Fruit fly (Drosophila melanogaster) whole organism, embryonic: ENCODE data around the gene CG8814.

Experiments used
- Atf6 ChIP-seq: fragments of 200-800 bp; sonication (Bioruptor generic); IDR thresholded peaks from 2 replicates; pipeline ENCODE4 v1.3.6; 2022; ENCODE audit warnings: missing biosample characterization, missing genetic modification characterization
- B-H2 ChIP-seq: fragments of 200-800 bp; sonication (Bioruptor generic); optimal IDR thresholded peaks from 2 replicates; lab custom pipeline; 2018; ENCODE audit warnings: missing biosample characterization, mild to moderate bottlenecking, missing genetic modification characterization
- Bdp1 ChIP-seq: fragments of 200-800 bp; sonication (Bioruptor generic); optimal IDR thresholded peaks from 3 replicates; lab custom pipeline; 2016; ENCODE audit warnings: missing biosample characterization, missing genetic modification characterization
- CG10543 ChIP-seq: fragments of 200-800 bp; sonication (Bioruptor generic); optimal IDR thresholded peaks from 3 replicates; lab custom pipeline; 2017; ENCODE audit warnings: missing biosample characterization, mild to moderate bottlenecking, missing genetic modification characterization, moderate library complexity
- CG17612 ChIP-seq: fragments of 200-800 bp; sonication (Bioruptor generic); IDR thresholded peaks from 2 replicates; pipeline ENCODE4 v1.3.6; 2022; ENCODE audit warnings: missing biosample characterization, missing genetic modification characterization
- CG18262 ChIP-seq: fragments of 200-800 bp; optimal IDR thresholded peaks from 3 replicates; lab custom pipeline; 2019; ENCODE audit warnings: missing biosample characterization, mild to moderate bottlenecking, missing genetic modification characterization, moderate library complexity
- CG30403 ChIP-seq: fragments of 200-800 bp; sonication (Bioruptor generic); optimal IDR thresholded peaks from 3 replicates; lab custom pipeline; 2016; ENCODE audit warnings: missing biosample characterization, missing genetic modification characterization
- CG30431 ChIP-seq: fragments of 200-800 bp; sonication (Bioruptor generic); optimal IDR thresholded peaks from 2 replicates; lab custom pipeline; 2017; ENCODE audit warnings: missing biosample characterization, missing genetic modification characterization
- CG3065 ChIP-seq: fragments of 200-800 bp; sonication (Bioruptor generic); optimal IDR thresholded peaks from 2 replicates; lab custom pipeline; 2016; ENCODE audit warnings: missing biosample characterization, missing genetic modification characterization
- CG3407 ChIP-seq: fragments of 200-800 bp; sonication (Bioruptor generic); optimal IDR thresholded peaks from 2 replicates; lab custom pipeline; 2018; ENCODE audit warnings: missing biosample characterization, mild to moderate bottlenecking, missing genetic modification characterization
- CG6254 ChIP-seq: fragments of 200-800 bp; sonication (Bioruptor generic); optimal IDR thresholded peaks from 3 replicates; lab custom pipeline; 2017; ENCODE audit warnings: mild to moderate bottlenecking, missing biosample characterization, missing genetic modification reagents, missing genetic modification characterization
- CG8359 ChIP-seq: fragments of 200-800 bp; sonication (Bioruptor generic); optimal IDR thresholded peaks from 2 replicates; lab custom pipeline; 2017; ENCODE audit warnings: missing biosample characterization, mild to moderate bottlenecking, missing genetic modification characterization, borderline replicate concordance
- CG8388 ChIP-seq: fragments of 200-800 bp; sonication (Bioruptor generic); optimal IDR thresholded peaks from 2 replicates; lab custom pipeline; 2019; ENCODE audit warnings: missing biosample characterization, mild to moderate bottlenecking, missing genetic modification characterization, moderate library complexity
- CG8944 ChIP-seq: fragments of 200-800 bp; sonication (Bioruptor generic); optimal IDR thresholded peaks from 3 replicates; lab custom pipeline; 2016; ENCODE audit warnings: missing biosample characterization, missing genetic modification characterization
- CTCF ChIP-seq: fragments of 200-800 bp; sonication (Bioruptor generic); optimal IDR thresholded peaks from 2 replicates; lab custom pipeline; 2017; ENCODE audit warnings: missing biosample characterization, mild to moderate bottlenecking, missing genetic modification characterization, moderate library complexity
- Camta ChIP-seq: fragments of 200-800 bp; sonication (Bioruptor generic); optimal IDR thresholded peaks from 2 replicates; lab custom pipeline; 2016; ENCODE audit warnings: missing biosample characterization, missing genetic modification characterization
- Deaf1 ChIP-seq: fragments of 200-800 bp; optimal IDR thresholded peaks from 3 replicates; lab custom pipeline; 2019; ENCODE audit warnings: missing biosample characterization, mild to moderate bottlenecking, missing genetic modification characterization, moderate library complexity
- Dek ChIP-seq: fragments of 200-800 bp; sonication (Bioruptor generic); optimal IDR thresholded peaks from 3 replicates; lab custom pipeline; 2019; ENCODE audit warnings: missing biosample characterization, mild to moderate bottlenecking, missing genetic modification characterization, moderate library complexity
- Doc3 ChIP-seq: fragments of 200-800 bp; sonication (Bioruptor generic); IDR thresholded peaks from 3 replicates; pipeline ENCODE4 v1.3.6; 2022; ENCODE audit warnings: missing biosample characterization, missing genetic modification characterization; ENCODE audit not compliant: partially characterized antibody
- H2.0 ChIP-seq: fragments of 200-800 bp; sonication (Bioruptor generic); IDR thresholded peaks from 2 replicates; pipeline ENCODE4 v1.3.6; 2022; ENCODE audit warnings: missing biosample characterization, missing genetic modification characterization
- HLH4C ChIP-seq: fragments of 200-800 bp; sonication (Bioruptor generic); IDR thresholded peaks from 3 replicates; pipeline ENCODE4 v1.3.6; 2022; ENCODE audit warnings: missing biosample characterization, missing genetic modification characterization; ENCODE audit not compliant: partially characterized antibody
- HLH54F ChIP-seq: fragments of 200-800 bp; sonication (Bioruptor generic); optimal IDR thresholded peaks from 3 replicates; lab custom pipeline; 2016; ENCODE audit warnings: missing biosample characterization, missing genetic modification characterization
- Hey ChIP-seq: fragments of 200-800 bp; sonication (Bioruptor generic); optimal IDR thresholded peaks from 3 replicates; lab custom pipeline; 2018; ENCODE audit warnings: missing biosample characterization, mild to moderate bottlenecking, missing genetic modification characterization
- Hr3 ChIP-seq: fragments of 200-800 bp; sonication (Bioruptor generic); optimal IDR thresholded peaks from 3 replicates; lab custom pipeline; 2016; ENCODE audit warnings: missing biosample characterization, missing genetic modification characterization
- MTF-1 ChIP-seq: fragments of 200-800 bp; sonication (Bioruptor generic); optimal IDR thresholded peaks from 2 replicates; lab custom pipeline; 2018; ENCODE audit warnings: missing biosample characterization, mild to moderate bottlenecking, missing genetic modification characterization, borderline replicate concordance
- Neu2 ChIP-seq: fragments of 200-800 bp; sonication (Bioruptor generic); optimal IDR thresholded peaks from 3 replicates; lab custom pipeline; 2016; ENCODE audit warnings: missing biosample characterization, missing genetic modification characterization, borderline replicate concordance
- PHDP ChIP-seq: fragments of 200-800 bp; sonication (Bioruptor generic); optimal IDR thresholded peaks from 3 replicates; lab custom pipeline; 2018; ENCODE audit warnings: missing biosample characterization, mild to moderate bottlenecking, missing genetic modification characterization, moderate library complexity
- Rx ChIP-seq: fragments of 200-800 bp; sonication (Bioruptor generic); IDR thresholded peaks from 2 replicates; pipeline ENCODE4 v1.3.6; 2022; ENCODE audit warnings: missing biosample characterization, missing genetic modification characterization
- Ssrp ChIP-seq: fragments of 200-800 bp; sonication (Bioruptor generic); optimal IDR thresholded peaks from 2 replicates; lab custom pipeline; 2018; ENCODE audit warnings: missing biosample characterization, mild to moderate bottlenecking, missing genetic modification characterization, moderate library complexity
- Taf1 ChIP-seq: fragments of 200-800 bp; sonication (Bioruptor generic); IDR thresholded peaks from 2 replicates; pipeline ENCODE4 v1.3.6; 2022; ENCODE audit warnings: missing biosample characterization, missing genetic modification characterization
- Xrp1 ChIP-seq: fragments of 200-800 bp; sonication (Bioruptor generic); IDR thresholded peaks from 2 replicates; pipeline ENCODE4 v1.3.6; 2022; ENCODE audit warnings: missing biosample characterization, missing genetic modification characterization
- ac ChIP-seq: fragments of 200-800 bp; sonication (Bioruptor generic); optimal IDR thresholded peaks from 3 replicates; lab custom pipeline; 2017; ENCODE audit warnings: missing biosample characterization, mild to moderate bottlenecking, missing genetic modification characterization
- bowl ChIP-seq: fragments of 200-800 bp; sonication (Bioruptor generic); IDR thresholded peaks from 2 replicates; pipeline ENCODE4 v1.3.6; 2022; ENCODE audit warnings: missing biosample characterization, missing genetic modification characterization
- cad ChIP-seq: fragments of >200 bp; optimal IDR thresholded peaks from 2 replicates; lab custom pipeline; 2017; ENCODE audit warnings: missing biosample characterization, missing genetic modification characterization
- danr ChIP-seq: fragments of 200-800 bp; sonication (Bioruptor generic); IDR thresholded peaks from 2 replicates; pipeline ENCODE4 v1.3.6; 2022; ENCODE audit warnings: missing biosample characterization, missing genetic modification characterization
- fd64A ChIP-seq: fragments of 200-800 bp; sonication (Bioruptor generic); optimal IDR thresholded peaks from 3 replicates; lab custom pipeline; 2018; ENCODE audit warnings: missing biosample characterization, mild to moderate bottlenecking, missing genetic modification characterization
- ftz-f1 ChIP-seq: fragments of 200-800 bp; sonication (Bioruptor generic); optimal IDR thresholded peaks from 2 replicates; lab custom pipeline; 2016; ENCODE audit warnings: missing biosample characterization, missing genetic modification characterization
- hkb ChIP-seq, 2 experiments: fragments of 200-800 bp in 1 of 2; fragments of >200 bp in 1 of 2; sonication (Bioruptor generic) in 1 of 2; IDR thresholded peaks in 1 of 2; optimal IDR thresholded peaks in 1 of 2; 2 replicates each; pipeline versions ENCODE4 v1.3.6 to Lab custom; 2017 to 2022; ENCODE audit warnings: missing biosample characterization in 1 of 2, missing genetic modification characterization in 1 of 2
- insv ChIP-seq, 2 experiments: fragments of 200-800 bp; sonication (Bioruptor generic); optimal IDR thresholded peaks; 3 replicates each; lab custom pipeline; 2016 to 2018; ENCODE audit warnings: missing biosample characterization in 2 of 2, missing genetic modification characterization in 2 of 2
- knrl ChIP-seq: fragments of 200-800 bp; sonication (Bioruptor generic); IDR thresholded peaks from 3 replicates; pipeline ENCODE4 v1.3.6; 2022; ENCODE audit warnings: missing biosample characterization, missing genetic modification characterization; ENCODE audit not compliant: partially characterized antibody
- lab ChIP-seq: fragments of 200-800 bp; sonication (Bioruptor generic); optimal IDR thresholded peaks from 3 replicates; lab custom pipeline; 2017; ENCODE audit warnings: missing biosample characterization, missing genetic modification characterization, mild to moderate bottlenecking, moderate library complexity, missing genetic modification reagents
- luna ChIP-seq: fragments of 200-800 bp; sonication (Bioruptor generic); optimal IDR thresholded peaks from 2 replicates; lab custom pipeline; 2016; ENCODE audit warnings: missing biosample characterization, missing genetic modification characterization
- nmo ChIP-seq: fragments of 200-800 bp; sonication (Bioruptor generic); optimal IDR thresholded peaks from 2 replicates; lab custom pipeline; 2018; ENCODE audit warnings: missing biosample characterization, mild to moderate bottlenecking, missing genetic modification characterization, moderate library complexity
- org-1 ChIP-seq: fragments of 200-800 bp; sonication (Bioruptor generic); optimal IDR thresholded peaks from 2 replicates; lab custom pipeline; 2017; ENCODE audit warnings: missing biosample characterization, missing genetic modification characterization
- pb ChIP-seq: fragments of 200-800 bp; sonication (Bioruptor generic); optimal IDR thresholded peaks from 3 replicates; lab custom pipeline; 2016; ENCODE audit warnings: missing biosample characterization, missing genetic modification characterization
- peb ChIP-seq: fragments of 200-800 bp; sonication (Bioruptor generic); IDR thresholded peaks from 2 replicates; pipeline ENCODE4 v1.3.6; 2022; ENCODE audit warnings: missing biosample characterization, missing genetic modification characterization
- stwl ChIP-seq: fragments of 200-800 bp; sonication (Bioruptor generic); optimal IDR thresholded peaks from 3 replicates; lab custom pipeline; 2018; ENCODE audit warnings: missing biosample characterization, mild to moderate bottlenecking, missing genetic modification characterization, moderate library complexity
- tap ChIP-seq: fragments of 200-800 bp; optimal IDR thresholded peaks from 3 replicates; lab custom pipeline; 2019; ENCODE audit warnings: missing biosample characterization, mild to moderate bottlenecking, missing genetic modification characterization, moderate library complexity
- ttk ChIP-seq: fragments of 200-800 bp; sonication (Bioruptor generic); IDR thresholded peaks from 2 replicates; pipeline ENCODE4 v2.1.2; 2022; ENCODE audit warnings: missing biosample characterization, missing genetic modification characterization
- zen2 ChIP-seq: fragments of 200-800 bp; sonication (Bioruptor generic); IDR thresholded peaks from 3 replicates; pipeline ENCODE4 v1.3.6; 2022; ENCODE audit warnings: missing biosample characterization, missing genetic modification characterization; ENCODE audit not compliant: partially characterized antibody

The CG8814 gene

DNA sequence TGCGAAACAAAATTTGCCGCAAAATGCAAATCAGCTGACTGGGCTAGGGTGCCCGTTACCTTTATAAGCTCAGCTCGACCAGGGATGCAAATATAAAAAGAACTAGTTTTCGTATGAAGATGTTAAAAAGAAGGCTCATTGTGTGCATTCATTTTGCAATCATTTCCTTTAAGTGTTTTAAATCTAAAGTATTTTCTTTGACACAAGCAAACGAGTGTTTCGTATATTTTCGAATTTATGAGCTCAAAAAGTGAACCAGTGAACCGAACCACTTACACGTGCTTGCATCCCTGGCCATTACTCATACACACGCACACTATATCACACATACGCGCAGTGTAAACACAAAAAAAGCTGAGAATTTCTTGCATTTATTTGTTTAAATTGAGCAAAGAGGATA, 3.5 kb downstream of the CG8814 start, which contains the start of the genes Prx6a and Sbat (continued):
- no peak for TF ChIP-seq CG3407 (GFP tag; lab: Kevin White, UChicago)
- TF ChIP-seq CG6254 (GFP tag; lab: Kevin White, UChicago) = no peak
- TF ChIP-seq ac (GFP tag; lab: Kevin White, UChicago) = no peak
- TF ChIP-seq H2.0 (GFP tag; lab: Robert Waterston, UW) = peak; percentile 43; the same call in 1 of the 2 replicates
- peak; percentile 77 for TF ChIP-seq luna (GFP tag; lab: Kevin White, UChicago)
- no peak for TF ChIP-seq bowl (GFP tag; lab: Robert Waterston, UW)
- peak; percentile 65 for TF ChIP-seq CG8944 (GFP tag; lab: Kevin White, UChicago)
- TF ChIP-seq cad (GFP tag; lab: Kevin White, UChicago) = no peak
- no peak for TF ChIP-seq ftz-f1 (GFP tag; lab: Kevin White, UChicago)
- TF ChIP-seq ttk = 0 out of 2 replicates have a peak, but pooled peaks have one; percentile 8
- no peak for TF ChIP-seq MTF-1 (GFP tag; lab: Kevin White, UChicago)
- TF ChIP-seq CTCF (GFP tag; lab: Kevin White, UChicago) = peak; percentile 17
- peak; percentile 74 for TF ChIP-seq Atf6 (GFP tag; lab: Robert Waterston, UW)
- peak; percentile 66 for TF ChIP-seq Camta (GFP tag; lab: Kevin White, UChicago)
- TF ChIP-seq pb (GFP tag; lab: Kevin White, UChicago) = peak; percentile 44
- TF ChIP-seq insv (GFP tag; optimal IDR thresholded peaks at IDR 0.05; lab: Kevin White, UChicago) = peak in 1 of 2 experiments; percentile 49
- TF ChIP-seq Xrp1 (GFP tag; lab: Robert Waterston, UW) = peak; percentile 79
- peak; percentile 73 for TF ChIP-seq HLH54F (GFP tag; lab: Kevin White, UChicago)
- TF ChIP-seq org-1 (GFP tag; lab: Kevin White, UChicago) = peak; percentile 48
- TF ChIP-seq CG30431 (GFP tag; lab: Kevin White, UChicago) = peak; percentile 44
- TF ChIP-seq Taf1 (GFP tag; lab: Robert Waterston, UW) = peak; percentile 58; the same call in 1 of the 2 replicates
- peak; percentile 60 for TF ChIP-seq Ssrp
- TF ChIP-seq B-H2 = peak; percentile 84
- no peak for TF ChIP-seq Doc3
- TF ChIP-seq Deaf1 (tag; lab: Kevin White, UChicago) = peak; percentile 35
- TF ChIP-seq Rx = no peak
- peak; percentile 66 for TF ChIP-seq stwl (tag; lab: Kevin White, UChicago)
- TF ChIP-seq CG8359 = no peak
- no peak for TF ChIP-seq CG3065 (GFP tag; lab: Kevin White, UChicago)
- no peak for TF ChIP-seq zen2 (GFP tag; lab: Robert Waterston, UW)
- TF ChIP-seq nmo (GFP tag; lab: Kevin White, UChicago) = peak; percentile 86
- TF ChIP-seq Bdp1 (GFP tag; lab: Kevin White, UChicago) = peak; percentile 57
- TF ChIP-seq hkb (optimal IDR thresholded peaks at IDR 0.05; lab: Kevin White, UChicago) = peak; percentile 45
- TF ChIP-seq hkb (GFP tag; IDR thresholded peaks at IDR 0.05; lab: Robert Waterston, UW) = peak; percentile 51; the same call in 1 of the 2 replicates
- TF ChIP-seq Hr3 (GFP tag; lab: Kevin White, UChicago) = peak; percentile 56
- TF ChIP-seq CG30403 (GFP tag; lab: Kevin White, UChicago) = peak; percentile 81
- peak; percentile 65 for TF ChIP-seq Dek (tag; lab: Kevin White, UChicago)
- peak; percentile 63 for TF ChIP-seq CG18262 (tag; lab: Kevin White, UChicago)
- TF ChIP-seq CG10543 (GFP tag; lab: Kevin White, UChicago) = peak; percentile 80
- TF ChIP-seq HLH4C (GFP tag; lab: Robert Waterston, UW) = no peak
- TF ChIP-seq CG8388 = peak; percentile 44
- 0 out of 2 replicates have a peak, but pooled peaks have one; percentile 17 for TF ChIP-seq danr (GFP tag; lab: Robert Waterston, UW)
- peak; percentile 37 for TF ChIP-seq tap
- TF ChIP-seq peb (GFP tag; lab: Robert Waterston, UW) = no peak
- TF ChIP-seq PHDP (tag; lab: Kevin White, UChicago) = peak; percentile 67
- peak; percentile 75 for TF ChIP-seq Neu2
- peak; percentile 2 for TF ChIP-seq Hey
- TF ChIP-seq lab = peak; percentile 83
- TF ChIP-seq fd64A = no peak
- TF ChIP-seq knrl (GFP tag; lab: Robert Waterston, UW) = peak; percentile 65
- TF ChIP-seq CG17612 (GFP tag; lab: Robert Waterston, UW) = no peak
